Fruit fly (Drosophila melanogaster): ENCODE measurements around the gene hid.
A peak's percentile ranks its signal among the peaks of the same experiment; 100 is the strongest.

The hid gene

dm6 chr3L:18173668-18174067, 11.8 kb downstream of the hid start:
- TF ChIP-seq run (tag; optimal IDR thresholded peaks at IDR 0.05) (no peak), CG13894 (tag; optimal IDR thresholded peaks at IDR 0.05) (no peak), CG6813 (GFP tag; optimal IDR thresholded peaks at IDR 0.05) (no peak), CG32767 (GFP tag; IDR thresholded peaks at IDR 0.05) (no peak), phol (tag; optimal IDR thresholded peaks at IDR 0.05) (no peak), CG7271 (tag; optimal IDR thresholded peaks at IDR 0.05) (peak; percentile 72), Fer3 (tag; optimal IDR thresholded peaks at IDR 0.05) (no peak), gcm (GFP tag; optimal IDR thresholded peaks at IDR 0.05) (no peak), CG15514 (GFP tag; optimal IDR thresholded peaks at IDR 0.05) (no peak), esg (GFP tag; conservative IDR thresholded peaks at IDR 0.05) (no peak), hkb (optimal IDR thresholded peaks at IDR 0.05) (no peak), hkb (GFP tag; IDR thresholded peaks at IDR 0.05) (no peak), zen (tag; optimal IDR thresholded peaks at IDR 0.05) (peak; percentile 38), cad (GFP tag; optimal IDR thresholded peaks at IDR 0.05) (peak; percentile 97), CG6254 (GFP tag; optimal IDR thresholded peaks at IDR 0.05) (no peak), Nf-YC (tag; optimal IDR thresholded peaks at IDR 0.05) (no peak), pfk (GFP tag; optimal IDR thresholded peaks at IDR 0.05) (no peak), en (GFP tag; optimal IDR thresholded peaks at IDR 0.05) (no peak), CG14965 (GFP tag; optimal IDR thresholded peaks at IDR 0.05; ENCODE audit: borderline replicate concordance) (no peak), tll (GFP tag; optimal IDR thresholded peaks at IDR 0.05) (peak in 1 of 2 experiments; percentile 96), vnd (GFP tag; IDR thresholded peaks at IDR 0.05; ENCODE audit: partially characterized antibody) (no peak), Atf-2 (GFP tag; optimal IDR thresholded peaks at IDR 0.05) (no peak), CG12071 (GFP tag; optimal IDR thresholded peaks at IDR 0.05) (no peak), gro (GFP tag; optimal IDR thresholded peaks at IDR 0.05) (no peak), CG4707 (GFP tag; optimal IDR thresholded peaks at IDR 0.05) (no peak), ssp (GFP tag; IDR thresholded peaks at IDR 0.05) (no peak), tin (GFP tag; optimal IDR thresholded peaks at IDR 0.05) (no peak), CG10959 (GFP tag; IDR thresholded peaks at IDR 0.05) (no peak)

- TF ChIP-seq zen2 (GFP tag; IDR thresholded peaks at IDR 0.05; ENCODE audit: partially characterized antibody) (no peak), Pdp1 (GFP tag; optimal IDR thresholded peaks at IDR 0.05) (peak in 1 of 2 experiments; percentile 41)
These were observed 13.3 kb downstream of the hid start for dm6 chr3L:18172064-18172696.

- TF ChIP-seq Hr39 (optimal IDR thresholded peaks at IDR 0.05) (peak; percentile 49), Eip74EF (GFP tag; optimal IDR thresholded peaks at IDR 0.05) (no peak), crol (GFP tag; IDR thresholded peaks at IDR 0.05) (peak; percentile 52; the same call in 1 of the 2 replicates), CG14860 (GFP tag; IDR thresholded peaks at IDR 0.05; ENCODE audit: partially characterized antibody) (no peak), chinmo (GFP tag; IDR thresholded peaks at IDR 0.05; ENCODE audit: partially characterized antibody) (0 out of 4 replicates have a peak, but pooled peaks have one; percentile 57), Hand (GFP tag; optimal IDR thresholded peaks at IDR 0.05) (no peak), ara (GFP tag; IDR thresholded peaks at IDR 0.05) (0 out of 2 replicates have a peak, but pooled peaks have one; percentile 20), CG13624 (GFP tag; optimal IDR thresholded peaks at IDR 0.05) (no peak), zf30C (GFP tag; optimal IDR thresholded peaks at IDR 0.05) (no peak)
These were observed 14.3 kb downstream of the hid start for dm6 chr3L:18171093-18171492.

All from whole organism, embryonic.